Worm (Caenorhabditis elegans): ENCODE measurements around the gene cutl-21.

cutl-21 gene

DNA sequence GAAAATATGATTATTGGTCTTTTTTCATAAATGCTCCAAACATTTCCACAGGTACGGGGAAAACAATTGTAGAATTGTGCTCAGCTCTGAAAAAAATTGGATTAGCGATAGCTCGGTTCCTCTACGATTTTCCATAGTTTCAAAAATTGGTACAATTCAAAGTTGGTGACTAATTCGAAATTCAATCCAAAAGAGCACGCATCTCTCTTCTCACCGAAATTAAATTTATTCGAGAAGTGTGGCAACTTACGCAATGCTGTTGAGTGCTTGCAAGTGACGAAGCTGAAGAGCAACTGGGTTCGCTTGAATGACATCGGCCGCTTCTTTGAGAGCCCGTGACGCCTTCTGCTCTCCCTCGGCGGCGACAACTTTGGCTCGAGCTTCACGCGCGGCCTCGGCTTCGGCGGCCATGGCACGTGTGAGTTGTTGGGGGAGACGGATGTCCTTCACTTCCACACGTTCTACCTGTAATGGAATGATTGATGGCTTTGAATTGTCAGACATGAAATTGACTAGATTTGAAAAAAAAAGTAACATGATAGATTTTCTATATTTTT lies 53.8 kb downstream of the cutl-21 start:
- peak; percentile 60 for TF ChIP-seq egrh-3 (GFP tag; IDR thresholded peaks at IDR 0.05)
- TF ChIP-seq hsf-1 (GFP tag; IDR thresholded peaks at IDR 0.05), result no peak
- no peak for TF ChIP-seq let-607 (tag; optimal IDR thresholded peaks at IDR 0.05)
- TF ChIP-seq aptf-2 (GFP tag; conservative IDR thresholded peaks at IDR 0.05), result no peak
